Worm (Caenorhabditis elegans) whole organism, late embryonic: ENCODE measurements around the gene F56D2.2.

Experiments used
- C08G9.2 ChIP-seq: sonication (generic microtip); optimal IDR thresholded peaks from 2 replicates; lab custom pipeline; 2016; ENCODE audit warnings: mild to moderate bottlenecking, missing genetic modification characterization, moderate library complexity, missing compliant biosample characterization
- eyg-1 ChIP-seq: sonication (generic microtip); optimal IDR thresholded peaks from 2 replicates; lab custom pipeline; 2016; ENCODE audit warnings: missing genotype, missing genetic modification characterization, missing compliant biosample characterization
- hlh-6 ChIP-seq: sonication (generic microtip); optimal IDR thresholded peaks from 2 replicates; lab custom pipeline; 2016; ENCODE audit warnings: missing genotype, missing genetic modification characterization, missing compliant biosample characterization
- nhr-232 ChIP-seq: sonication (generic microtip); optimal IDR thresholded peaks from 2 replicates; lab custom pipeline; 2016; ENCODE audit warnings: missing genetic modification characterization, missing compliant biosample characterization
- pat-9 ChIP-seq: fragments of 200-800 bp; sonication (Bioruptor generic); optimal IDR thresholded peaks from 2 replicates; lab custom pipeline; 2018; ENCODE audit warnings: mild to moderate bottlenecking, missing genetic modification characterization, moderate library complexity, missing compliant biosample characterization
- pha-4 ChIP-seq: fragments of 150-350 bp; optimal IDR thresholded peaks from 2 replicates; lab custom pipeline; 2018; ENCODE audit warnings: missing biosample characterization, missing genetic modification reagents, missing genetic modification characterization
- pqm-1 ChIP-seq: sonication (generic microtip); optimal IDR thresholded peaks from 2 replicates; lab custom pipeline; 2016; ENCODE audit warnings: missing genetic modification characterization, missing compliant biosample characterization
- unc-42 ChIP-seq: sonication (generic microtip); optimal IDR thresholded peaks from 2 replicates; lab custom pipeline; 2016; ENCODE audit warnings: missing genotype, missing genetic modification characterization, missing compliant biosample characterization

- TF ChIP-seq C08G9.2 (no peak), pat-9 (tag; lab: Kevin White, UChicago) (no peak), pha-4 (no peak), nhr-232 (no peak), eyg-1 (tag; lab: Kevin White, UChicago) (no peak), unc-42 (tag; lab: Kevin White, UChicago) (no peak), pqm-1 (no peak), hlh-6 (tag; lab: Kevin White, UChicago) (no peak)
Measured at ce11 chrIII:5565699-5566098, 21.4 kb upstream of the F56D2.2 start.
